Worm (Caenorhabditis elegans) whole organism, late embryonic: Measurements from ENCODE around the gene C07H6.2.

ENCODE experiments used
- F13H6.1 ChIP-seq: sonication (generic microtip); optimal IDR thresholded peaks from 2 replicates; lab custom pipeline; 2016; ENCODE audit warnings: missing genetic modification characterization, missing compliant biosample characterization
- K02D7.2 ChIP-seq: sonication (generic microtip); optimal IDR thresholded peaks from 2 replicates; lab custom pipeline; 2017; ENCODE audit warnings: mild to moderate bottlenecking, missing genetic modification characterization, missing compliant biosample characterization
- ceh-14 ChIP-seq: sonication (generic microtip); optimal IDR thresholded peaks from 2 replicates; lab custom pipeline; 2016; ENCODE audit warnings: missing genotype, missing genetic modification characterization, missing compliant biosample characterization
- ceh-9 ChIP-seq: sonication (generic microtip); optimal IDR thresholded peaks from 2 replicates; lab custom pipeline; 2016; ENCODE audit warnings: mild to moderate bottlenecking, missing genetic modification characterization, inconsistent platforms, missing compliant biosample characterization
- elt-2 ChIP-seq: sonication (generic microtip); optimal IDR thresholded peaks from 2 replicates; lab custom pipeline; 2016; ENCODE audit warnings: missing genetic modification reagents, missing genetic modification characterization, missing compliant biosample characterization
- ets-4 ChIP-seq: sonication (generic microtip); optimal IDR thresholded peaks from 2 replicates; lab custom pipeline; 2016; ENCODE audit warnings: missing genetic modification characterization, missing compliant biosample characterization
- fkh-10 ChIP-seq: fragments of 150-350 bp; optimal IDR thresholded peaks from 2 replicates; lab custom pipeline; 2014; ENCODE audit warnings: missing biosample characterization, missing genetic modification reagents, missing genetic modification characterization
- hlh-30 ChIP-seq: sonication (generic microtip); optimal IDR thresholded peaks from 2 replicates; lab custom pipeline; 2017; ENCODE audit warnings: antibody characterized with exemption, missing genetic modification characterization, missing compliant biosample characterization; ENCODE audit not compliant: insufficient read depth
- nhr-11 ChIP-seq: fragments of 150-350 bp; optimal IDR thresholded peaks from 2 replicates; lab custom pipeline; 2014; ENCODE audit warnings: missing biosample characterization, missing genetic modification characterization
- pha-4 ChIP-seq: fragments of 150-350 bp; optimal IDR thresholded peaks from 2 replicates; lab custom pipeline; 2018; ENCODE audit warnings: missing biosample characterization, missing genetic modification reagents, missing genetic modification characterization
- rnt-1 ChIP-seq: sonication (generic microtip); optimal IDR thresholded peaks from 2 replicates; lab custom pipeline; 2016; ENCODE audit warnings: missing genetic modification characterization, missing compliant biosample characterization
- tbx-2 ChIP-seq: sonication (generic microtip); optimal IDR thresholded peaks from 2 replicates; lab custom pipeline; 2016; ENCODE audit warnings: missing genetic modification characterization, missing compliant biosample characterization
- unc-42 ChIP-seq: sonication (generic microtip); optimal IDR thresholded peaks from 2 replicates; lab custom pipeline; 2016; ENCODE audit warnings: missing genotype, missing genetic modification characterization, missing compliant biosample characterization
- unc-86 ChIP-seq: sonication (generic microtip); optimal IDR thresholded peaks from 2 replicates; lab custom pipeline; 2016; ENCODE audit warnings: missing genetic modification characterization, missing compliant biosample characterization

DNA sequence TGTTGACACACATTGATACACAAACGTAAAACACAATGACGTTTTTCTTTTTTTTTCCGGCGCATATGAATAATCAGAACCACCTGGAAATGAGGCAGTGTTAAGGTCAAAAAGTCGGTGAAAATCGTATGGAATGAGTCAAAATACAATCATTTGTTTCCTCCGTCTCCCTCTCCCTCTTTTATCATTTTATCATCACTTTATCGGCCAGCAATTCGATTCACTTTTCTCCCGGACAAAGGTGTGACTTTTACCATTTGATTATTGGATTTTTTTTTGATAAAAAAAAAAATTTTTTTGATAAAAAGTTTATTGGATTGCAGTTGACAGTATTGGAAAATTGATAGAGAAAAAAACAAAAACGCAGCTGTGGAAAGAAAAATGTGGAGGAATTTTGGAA, 41.9 kb upstream of the C07H6.2 start:
- TF ChIP-seq rnt-1 (no peak), hlh-30 (tag; lab: Kevin White, UChicago) (no peak), fkh-10 (GFP tag; lab: Kevin White, UChicago) (no peak), tbx-2 (tag; lab: Kevin White, UChicago) (no peak), elt-2 (tag; lab: Kevin White, UChicago) (no peak), K02D7.2 (tag; lab: Kevin White, UChicago) (no peak), ets-4 (tag; lab: Kevin White, UChicago) (no peak), pha-4 (tag; lab: Kevin White, UChicago) (no peak), nhr-11 (no peak), unc-42 (tag; lab: Kevin White, UChicago) (no peak), unc-86 (tag; lab: Kevin White, UChicago) (no peak), F13H6.1 (no peak), ceh-14 (tag; lab: Kevin White, UChicago) (no peak), ceh-9 (no peak)
